Fruit fly (Drosophila melanogaster): Measurements from ENCODE around the gene L2HGDH.

dm6 chr2L:18982826-18983758, 8.8 kb upstream of the L2HGDH start:
- no peak for TF ChIP-seq CG8478 (optimal IDR thresholded peaks at IDR 0.05)
- no peak for TF ChIP-seq CTCF (optimal IDR thresholded peaks at IDR 0.05)
